Fruit fly (Drosophila melanogaster) whole organism, embryonic: ENCODE measurements around the gene CG16734.

Experiments
- Atf6 ChIP-seq: fragments of 200-800 bp; sonication (Bioruptor generic); IDR thresholded peaks from 2 replicates; pipeline ENCODE4 v1.3.6; 2022; ENCODE audit warnings: missing biosample characterization, missing genetic modification characterization
- C15 ChIP-seq: fragments of 200-800 bp; sonication (Bioruptor generic); IDR thresholded peaks from 3 replicates; pipeline ENCODE4 v1.3.6; 2022; ENCODE audit warnings: missing biosample characterization, missing genetic modification characterization
- CG10654 ChIP-seq: fragments of 200-800 bp; sonication (Bioruptor generic); optimal IDR thresholded peaks from 2 replicates; lab custom pipeline; 2016; ENCODE audit warnings: missing biosample characterization, missing genetic modification characterization
- CG11723 ChIP-seq: fragments of 200-800 bp; sonication (Bioruptor generic); optimal IDR thresholded peaks from 2 replicates; lab custom pipeline; 2017; ENCODE audit warnings: missing biosample characterization, mild to moderate bottlenecking, missing genetic modification characterization
- CG12659 ChIP-seq: fragments of 200-800 bp; sonication (Bioruptor generic); optimal IDR thresholded peaks from 3 replicates; lab custom pipeline; 2017; ENCODE audit warnings: mild to moderate bottlenecking, missing biosample characterization, missing genetic modification reagents, missing genetic modification characterization
- CG13424 ChIP-seq: fragments of 200-800 bp; sonication (Bioruptor generic); optimal IDR thresholded peaks from 2 replicates; lab custom pipeline; 2019; ENCODE audit warnings: missing biosample characterization, mild to moderate bottlenecking, missing genetic modification characterization, moderate library complexity
- CG13624 ChIP-seq: fragments of 200-800 bp; sonication (Bioruptor generic); optimal IDR thresholded peaks from 2 replicates; lab custom pipeline; 2016; ENCODE audit warnings: missing biosample characterization, missing genetic modification characterization
- CG14860 ChIP-seq: fragments of 200-800 bp; sonication (Bioruptor generic); IDR thresholded peaks from 3 replicates; pipeline ENCODE4 v1.3.6; 2022; ENCODE audit warnings: missing biosample characterization, missing genetic modification characterization; ENCODE audit not compliant: partially characterized antibody
- CG16815 ChIP-seq: fragments of 200-800 bp; sonication (Bioruptor generic); optimal IDR thresholded peaks from 3 replicates; lab custom pipeline; 2017; ENCODE audit warnings: missing biosample characterization, mild to moderate bottlenecking, missing genetic modification characterization
- CG17612 ChIP-seq: fragments of 200-800 bp; sonication (Bioruptor generic); IDR thresholded peaks from 2 replicates; pipeline ENCODE4 v1.3.6; 2022; ENCODE audit warnings: missing biosample characterization, missing genetic modification characterization
- CG2712 ChIP-seq: fragments of 200-800 bp; optimal IDR thresholded peaks from 3 replicates; lab custom pipeline; 2019; ENCODE audit warnings: missing biosample characterization, mild to moderate bottlenecking, missing genetic modification characterization, moderate library complexity
- CG30020 ChIP-seq: fragments of 200-800 bp; optimal IDR thresholded peaks from 2 replicates; lab custom pipeline; 2019; ENCODE audit warnings: missing biosample characterization, mild to moderate bottlenecking, missing genetic modification characterization, moderate library complexity
- CG32772 ChIP-seq: fragments of 200-800 bp; sonication (Bioruptor generic); IDR thresholded peaks from 2 replicates; pipeline ENCODE4 v1.3.6; 2022; ENCODE audit warnings: missing biosample characterization, missing genetic modification characterization
- CG3281 ChIP-seq: fragments of 200-800 bp; sonication (Bioruptor generic); optimal IDR thresholded peaks from 3 replicates; lab custom pipeline; 2017; ENCODE audit warnings: missing biosample characterization, mild to moderate bottlenecking, missing genetic modification characterization
- CG34376 ChIP-seq: fragments of 200-800 bp; sonication (Bioruptor generic); optimal IDR thresholded peaks from 2 replicates; lab custom pipeline; 2018; ENCODE audit warnings: missing biosample characterization, mild to moderate bottlenecking, missing genetic modification characterization
- CG3726 ChIP-seq: fragments of 200-800 bp; sonication (Bioruptor generic); IDR thresholded peaks from 3 replicates; pipeline ENCODE4, ENCODE4 v1.3.6; 2022; ENCODE audit warnings: missing biosample characterization, missing genetic modification characterization
- CG43689 ChIP-seq: fragments of 200-800 bp; sonication (Bioruptor generic); IDR thresholded peaks from 2 replicates; pipeline ENCODE4 v1.3.6; 2022; ENCODE audit warnings: missing biosample characterization, missing genetic modification characterization
- CG4617 ChIP-seq: fragments of 200-800 bp; sonication (Bioruptor generic); optimal IDR thresholded peaks from 3 replicates; lab custom pipeline; 2016; ENCODE audit warnings: missing biosample characterization, missing genetic modification characterization, borderline replicate concordance
- CG4854 ChIP-seq: fragments of 200-800 bp; sonication (Bioruptor generic); optimal IDR thresholded peaks from 2 replicates; lab custom pipeline; 2016; ENCODE audit warnings: missing biosample characterization, missing genetic modification characterization, inconsistent platforms
- CG6813 ChIP-seq: fragments of 200-800 bp; sonication (Bioruptor generic); optimal IDR thresholded peaks from 2 replicates; lab custom pipeline; 2017; ENCODE audit warnings: missing biosample characterization, missing genetic modification characterization, mild to moderate bottlenecking, moderate library complexity, missing genetic modification reagents
- CG7357 ChIP-seq: fragments of 200-800 bp; sonication (Bioruptor generic); IDR thresholded peaks from 3 replicates; pipeline ENCODE4 v1.3.6; 2022; ENCODE audit warnings: missing biosample characterization, missing genetic modification characterization
- CTCF ChIP-seq: fragments of 200-800 bp; sonication (Bioruptor generic); optimal IDR thresholded peaks from 2 replicates; lab custom pipeline; 2017; ENCODE audit warnings: missing biosample characterization, mild to moderate bottlenecking, missing genetic modification characterization, moderate library complexity
- Fer1 ChIP-seq: fragments of 200-800 bp; sonication (Bioruptor generic); optimal IDR thresholded peaks from 2 replicates; lab custom pipeline; 2017; ENCODE audit warnings: missing biosample characterization, mild to moderate bottlenecking, missing genetic modification characterization
- Gug ChIP-seq: fragments of 200-800 bp; sonication (Bioruptor generic); IDR thresholded peaks from 4 replicates; pipeline ENCODE4 v1.3.6; 2022; ENCODE audit warnings: missing biosample characterization, missing genetic modification characterization
- HLH3B ChIP-seq: fragments of 200-800 bp; sonication (Bioruptor generic); IDR thresholded peaks from 2 replicates; pipeline ENCODE4 v1.3.6; 2022; ENCODE audit warnings: missing biosample characterization, missing genetic modification characterization
- Hmr ChIP-seq: fragments of 200-800 bp; sonication (Bioruptor generic); optimal IDR thresholded peaks from 3 replicates; lab custom pipeline; 2017; ENCODE audit warnings: mild to moderate bottlenecking, missing biosample characterization, missing genetic modification reagents, missing genetic modification characterization
- MTF-1 ChIP-seq: fragments of 200-800 bp; sonication (Bioruptor generic); optimal IDR thresholded peaks from 2 replicates; lab custom pipeline; 2018; ENCODE audit warnings: missing biosample characterization, mild to moderate bottlenecking, missing genetic modification characterization, borderline replicate concordance
- Myb ChIP-seq: fragments of 200-800 bp; sonication (Bioruptor generic); optimal IDR thresholded peaks from 2 replicates; lab custom pipeline; 2016; ENCODE audit warnings: missing biosample characterization, missing genetic modification characterization
- Opbp ChIP-seq: fragments of 200-800 bp; sonication (Bioruptor generic); IDR thresholded peaks from 3 replicates; pipeline ENCODE4 v1.3.6; 2022; ENCODE audit warnings: missing biosample characterization, missing genetic modification characterization; ENCODE audit not compliant: partially characterized antibody
- Sin3A ChIP-seq: fragments of >200 bp; optimal IDR thresholded peaks from 2 replicates; lab custom pipeline; 2018
- Six4 ChIP-seq: fragments of 200-800 bp; sonication (Bioruptor generic); optimal IDR thresholded peaks from 2 replicates; lab custom pipeline; 2016; ENCODE audit warnings: missing biosample characterization, missing genetic modification characterization
- bbx ChIP-seq: fragments of 200-800 bp; sonication (Bioruptor generic); IDR thresholded peaks from 2 replicates; pipeline ENCODE4 v1.3.6; 2022; ENCODE audit warnings: missing biosample characterization, missing genetic modification characterization; ENCODE audit not compliant: partially characterized antibody
- caup ChIP-seq: fragments of 200-800 bp; sonication (Bioruptor generic); optimal IDR thresholded peaks from 3 replicates; lab custom pipeline; 2017; ENCODE audit warnings: missing biosample characterization, mild to moderate bottlenecking, missing genetic modification characterization, moderate library complexity; ENCODE audit not compliant: severe bottlenecking
- chinmo ChIP-seq: fragments of 200-800 bp; sonication (Bioruptor generic); IDR thresholded peaks from 4 replicates; pipeline ENCODE4 v1.3.6; 2022; ENCODE audit warnings: missing biosample characterization, missing genetic modification characterization; ENCODE audit not compliant: partially characterized antibody
- chn ChIP-seq: fragments of 200-800 bp; sonication (Bioruptor generic); optimal IDR thresholded peaks from 2 replicates; lab custom pipeline; 2016; ENCODE audit warnings: missing biosample characterization, missing genetic modification characterization
- ci ChIP-seq: fragments of 200-800 bp; sonication (Bioruptor generic); IDR thresholded peaks from 3 replicates; pipeline ENCODE4 v1.3.6; 2022; ENCODE audit warnings: missing biosample characterization, missing genetic modification characterization
- da ChIP-seq: fragments of 200-800 bp; sonication (Bioruptor generic); optimal IDR thresholded peaks from 2 replicates; lab custom pipeline; 2016; ENCODE audit warnings: missing biosample characterization, missing genetic modification characterization
- dati ChIP-seq: fragments of 200-800 bp; sonication (Bioruptor generic); IDR thresholded peaks from 2 replicates; pipeline ENCODE4 v1.3.6; 2022; ENCODE audit warnings: missing biosample characterization, missing genetic modification characterization
- en ChIP-seq: fragments of 200-800 bp; sonication (Bioruptor generic); optimal IDR thresholded peaks from 2 replicates; lab custom pipeline; 2016; ENCODE audit warnings: missing biosample characterization, missing genetic modification characterization
- exex ChIP-seq: fragments of 200-800 bp; sonication (Bioruptor generic); optimal IDR thresholded peaks from 4 replicates; lab custom pipeline; 2018; ENCODE audit warnings: missing biosample characterization, mild to moderate bottlenecking, missing genetic modification characterization, moderate library complexity
- gfzf ChIP-seq: fragments of 200-800 bp; sonication (Bioruptor generic); optimal IDR thresholded peaks from 2 replicates; lab custom pipeline; 2016; ENCODE audit warnings: missing biosample characterization, mild to moderate bottlenecking, missing genetic modification characterization, moderate library complexity
- hb ChIP-seq: fragments of 200-800 bp; sonication (Bioruptor generic); IDR thresholded peaks from 3 replicates; pipeline ENCODE4 v1.3.6; 2022; ENCODE audit warnings: missing biosample characterization, missing genetic modification characterization; ENCODE audit not compliant: partially characterized antibody
- hbn ChIP-seq: fragments of 200-800 bp; sonication (Bioruptor generic); IDR thresholded peaks from 2 replicates; pipeline ENCODE4 v1.3.6; 2022; ENCODE audit warnings: missing biosample characterization, missing genetic modification characterization; ENCODE audit not compliant: partially characterized antibody
- onecut ChIP-seq: fragments of 200-800 bp; sonication (Bioruptor generic); IDR thresholded peaks from 2 replicates; pipeline ENCODE4 v1.3.6; 2022; ENCODE audit warnings: missing biosample characterization, missing genetic modification characterization
- pan ChIP-seq, 4 experiments: fragments of >200 bp in 3 of 4; fragments of 200-800 bp in 1 of 4; sonication (Bioruptor generic) in 1 of 4; optimal IDR thresholded peaks in 3 of 4; IDR thresholded peaks in 1 of 4; 2 replicates each; pipeline versions ENCODE4 v1.3.6 to Lab custom; 2017 to 2022; ENCODE audit warnings: missing biosample characterization in 2 of 4, missing genetic modification characterization in 2 of 4, mixed read lengths in 1 of 4
- scrt ChIP-seq: fragments of 200-800 bp; sonication (Bioruptor generic); optimal IDR thresholded peaks from 2 replicates; lab custom pipeline; 2018; ENCODE audit warnings: missing biosample characterization, mild to moderate bottlenecking, missing genetic modification characterization, moderate library complexity
- sna ChIP-seq: fragments of 200-800 bp; sonication (Bioruptor generic); IDR thresholded peaks from 2 replicates; pipeline ENCODE4 v1.3.6; 2022; ENCODE audit warnings: missing biosample characterization, missing genetic modification characterization; ENCODE audit not compliant: partially characterized antibody
- trem ChIP-seq: fragments of 200-800 bp; optimal IDR thresholded peaks from 3 replicates; lab custom pipeline; 2019; ENCODE audit warnings: missing biosample characterization, mild to moderate bottlenecking, missing genetic modification characterization, moderate library complexity
- unc-4 ChIP-seq: fragments of 200-800 bp; sonication (Bioruptor generic); IDR thresholded peaks from 2 replicates; pipeline ENCODE4 v1.3.6; 2022; ENCODE audit warnings: missing biosample characterization, missing genetic modification characterization; ENCODE audit not compliant: partially characterized antibody
- vvl ChIP-seq: fragments of 200-800 bp; sonication (Bioruptor generic); IDR thresholded peaks from 2 replicates; pipeline ENCODE4 v1.3.6; 2022; ENCODE audit warnings: missing biosample characterization, missing genetic modification characterization

Gene CG16734

dm6 chr3R:9266765-9267164, 11.9 kb downstream of the CG16734 start, which contains the start of the genes TrpRS and Vps16A (continued):
- peak; percentile 99 for TF ChIP-seq bbx
- TF ChIP-seq hbn (GFP tag; lab: Robert Waterston, UW) = peak; percentile 97
- TF ChIP-seq CG3726 (GFP tag; lab: Robert Waterston, UW) = no peak
- TF ChIP-seq CG17612 = no peak
- peak; percentile 100 for TF ChIP-seq chinmo (GFP tag; lab: Robert Waterston, UW)
- peak; percentile 98 for TF ChIP-seq CG14860
- peak; percentile 82 for TF ChIP-seq CG4617 (GFP tag; lab: Kevin White, UChicago)
- TF ChIP-seq onecut (GFP tag; lab: Robert Waterston, UW) = peak; percentile 46; the same call in 1 of the 2 replicates
- TF ChIP-seq pan (optimal IDR thresholded peaks at IDR 0.05; lab: Kevin White, UChicago) = no peak
- TF ChIP-seq pan (GFP tag; optimal IDR thresholded peaks at IDR 0.05 in 1 of 2, IDR thresholded peaks at IDR 0.05 in 1 of 2) = no peak
- peak; percentile 19 for TF ChIP-seq Fer1
- TF ChIP-seq CG12659 (GFP tag; lab: Kevin White, UChicago) = peak; percentile 77
- no peak for TF ChIP-seq dati (GFP tag; lab: Robert Waterston, UW)
- TF ChIP-seq Gug (GFP tag; lab: Robert Waterston, UW) = no peak
- no peak for TF ChIP-seq Atf6
- peak; percentile 39; the same call in 1 of the 3 replicates for TF ChIP-seq ci
- TF ChIP-seq en (GFP tag; lab: Kevin White, UChicago) = no peak
- TF ChIP-seq vvl (GFP tag; lab: Robert Waterston, UW) = peak; percentile 46; the same call in 1 of the 2 replicates
- peak; percentile 12 for TF ChIP-seq Myb
- TF ChIP-seq CG30020 = peak; percentile 82
- peak; percentile 41 for TF ChIP-seq Sin3A (lab: Kevin White, UChicago)
- TF ChIP-seq unc-4 (GFP tag; lab: Robert Waterston, UW) = peak; percentile 98
- TF ChIP-seq CG43689 (GFP tag; lab: Robert Waterston, UW) = no peak
- TF ChIP-seq CG2712 = no peak
- TF ChIP-seq MTF-1 (GFP tag; lab: Kevin White, UChicago) = no peak
- no peak for TF ChIP-seq da (GFP tag; lab: Kevin White, UChicago)
- peak; percentile 78 for TF ChIP-seq exex (tag; lab: Kevin White, UChicago)
- peak; percentile 0 for TF ChIP-seq CG13624 (GFP tag; lab: Kevin White, UChicago)
- no peak for TF ChIP-seq caup
- TF ChIP-seq CG32772 = no peak
- TF ChIP-seq Opbp (GFP tag; lab: Robert Waterston, UW) = peak; percentile 98
- TF ChIP-seq CG16815 (GFP tag; lab: Kevin White, UChicago) = no peak
- peak; percentile 30 for TF ChIP-seq chn
- TF ChIP-seq CG3281 = no peak
- no peak for TF ChIP-seq HLH3B
- TF ChIP-seq Hmr (GFP tag; lab: Kevin White, UChicago) = no peak
- peak; percentile 26 for TF ChIP-seq CG34376 (GFP tag; lab: Kevin White, UChicago)
- peak; percentile 97 for TF ChIP-seq hb
- peak; percentile 23 for TF ChIP-seq gfzf
- TF ChIP-seq CG6813 (GFP tag; lab: Kevin White, UChicago) = no peak
- TF ChIP-seq scrt (GFP tag; lab: Kevin White, UChicago) = peak; percentile 87
- no peak for TF ChIP-seq CG4854
- peak; percentile 5 for TF ChIP-seq CG13424 (tag; lab: Kevin White, UChicago)
- TF ChIP-seq sna (GFP tag; lab: Robert Waterston, UW) = peak; percentile 98
- TF ChIP-seq trem (tag; lab: Kevin White, UChicago) = peak; percentile 73
- no peak for TF ChIP-seq C15 (GFP tag; lab: Robert Waterston, UW)
- TF ChIP-seq CG11723 (GFP tag; lab: Kevin White, UChicago) = no peak
- TF ChIP-seq CTCF (GFP tag; lab: Kevin White, UChicago) = peak; percentile 67
- no peak for TF ChIP-seq CG10654
- no peak for TF ChIP-seq Six4 (GFP tag; lab: Kevin White, UChicago)
- TF ChIP-seq CG7357 (GFP tag; lab: Robert Waterston, UW) = peak; percentile 79
